Fruit fly (Drosophila melanogaster) whole organism, prepupa: Measurements from ENCODE around the gene CG11498.

Experiments used
- Blimp-1 ChIP-seq: fragments of 200-800 bp; sonication (Bioruptor generic); optimal IDR thresholded peaks from 3 replicates; lab custom pipeline; 2017; ENCODE audit warnings: missing biosample characterization, missing genetic modification characterization, mild to moderate bottlenecking, moderate library complexity, missing genetic modification reagents
- CG10631 ChIP-seq: fragments of 200-800 bp; sonication (Bioruptor generic); optimal IDR thresholded peaks from 2 replicates; lab custom pipeline; 2016; ENCODE audit warnings: missing biosample characterization, missing genetic modification characterization
- CG11294 ChIP-seq: fragments of 200-800 bp; sonication (Bioruptor generic); IDR thresholded peaks from 2 replicates; pipeline ENCODE4 v1.3.6; 2022; ENCODE audit warnings: missing biosample characterization, missing genetic modification characterization
- CG11762 ChIP-seq: fragments of 200-800 bp; sonication (Bioruptor generic); optimal IDR thresholded peaks from 3 replicates; lab custom pipeline; 2016; ENCODE audit warnings: missing biosample characterization, missing genetic modification characterization; ENCODE audit not compliant: insufficient read depth
- CG11902 ChIP-seq: fragments of 200-800 bp; sonication (Bioruptor generic); optimal IDR thresholded peaks from 3 replicates; lab custom pipeline; 2016; ENCODE audit warnings: missing biosample characterization, missing genetic modification characterization
- CG15336 ChIP-seq: fragments of 200-800 bp; sonication (Bioruptor generic); IDR thresholded peaks from 2 replicates; pipeline ENCODE4 v1.3.6; 2022; ENCODE audit warnings: missing biosample characterization, missing genetic modification characterization
- CG1621 ChIP-seq: fragments of 200-800 bp; sonication (Bioruptor generic); optimal IDR thresholded peaks from 3 replicates; lab custom pipeline; 2018; ENCODE audit warnings: missing biosample characterization, mild to moderate bottlenecking, missing genetic modification characterization
- CG3032 ChIP-seq: fragments of 200-800 bp; optimal IDR thresholded peaks from 2 replicates; lab custom pipeline; 2019; ENCODE audit warnings: missing biosample characterization, mild to moderate bottlenecking, missing genetic modification characterization, moderate library complexity
- CG31627 ChIP-seq: fragments of 200-800 bp; sonication (Bioruptor generic); optimal IDR thresholded peaks from 3 replicates; lab custom pipeline; 2016; ENCODE audit warnings: missing biosample characterization, missing genetic modification characterization
- CG32006 ChIP-seq: fragments of 200-800 bp; sonication (Bioruptor generic); optimal IDR thresholded peaks from 3 replicates; lab custom pipeline; 2017; ENCODE audit warnings: missing biosample characterization, mild to moderate bottlenecking, missing genetic modification characterization
- CG34406 ChIP-seq: fragments of 200-800 bp; sonication (Bioruptor generic); optimal IDR thresholded peaks from 3 replicates; lab custom pipeline; 2016; ENCODE audit warnings: missing biosample characterization, missing genetic modification characterization
- CG6163 ChIP-seq: fragments of 200-800 bp; sonication (Bioruptor generic); IDR thresholded peaks from 3 replicates; pipeline ENCODE4 v1.3.6; 2022; ENCODE audit warnings: missing biosample characterization, missing genetic modification characterization
- CG6276 ChIP-seq: fragments of 200-800 bp; sonication (Bioruptor generic); optimal IDR thresholded peaks from 2 replicates; lab custom pipeline; 2017; ENCODE audit warnings: missing biosample characterization, mild to moderate bottlenecking, missing genetic modification characterization
- CG6792 ChIP-seq: fragments of 200-800 bp; sonication (Bioruptor generic); optimal IDR thresholded peaks from 3 replicates; lab custom pipeline; 2016; ENCODE audit warnings: missing biosample characterization, missing genetic modification characterization
- CG6808 ChIP-seq: fragments of 200-800 bp; sonication (Bioruptor generic); optimal IDR thresholded peaks from 3 replicates; lab custom pipeline; 2017; ENCODE audit warnings: missing biosample characterization, missing genetic modification characterization, mild to moderate bottlenecking, moderate library complexity, missing genetic modification reagents
- CG6854 ChIP-seq: fragments of 200-800 bp; sonication (Bioruptor generic); optimal IDR thresholded peaks from 2 replicates; lab custom pipeline; 2017; ENCODE audit warnings: missing biosample characterization, mild to moderate bottlenecking, missing genetic modification characterization
- CG8119 ChIP-seq: fragments of 200-800 bp; sonication (Bioruptor generic); IDR thresholded peaks from 3 replicates; pipeline ENCODE4 v1.3.6; 2022; ENCODE audit warnings: missing biosample characterization, missing genetic modification characterization
- CG8319 ChIP-seq: fragments of 200-800 bp; sonication (Bioruptor generic); optimal IDR thresholded peaks from 3 replicates; lab custom pipeline; 2016; ENCODE audit warnings: missing biosample characterization, missing genetic modification characterization
- CG8632 ChIP-seq: fragments of 200-800 bp; sonication (Bioruptor generic); optimal IDR thresholded peaks from 3 replicates; lab custom pipeline; 2016; ENCODE audit warnings: missing biosample characterization, missing genetic modification characterization
- Eip75B ChIP-seq: fragments of 200-800 bp; sonication (Bioruptor generic); optimal IDR thresholded peaks from 3 replicates; lab custom pipeline; 2016; ENCODE audit warnings: missing biosample characterization, missing genetic modification characterization
- Eip78C ChIP-seq: fragments of 200-800 bp; sonication (Bioruptor generic); peaks from one replicate; lab custom pipeline; 2016; ENCODE audit warnings: missing biosample characterization, missing genetic modification characterization
- Eip93F ChIP-seq: fragments of 200-800 bp; sonication (Bioruptor generic); optimal IDR thresholded peaks from 2 replicates; lab custom pipeline; 2016; ENCODE audit warnings: missing biosample characterization, mild to moderate bottlenecking, missing genetic modification characterization
- Ets21C ChIP-seq: fragments of 200-800 bp; sonication (Bioruptor generic); optimal IDR thresholded peaks from 3 replicates; lab custom pipeline; 2016; ENCODE audit warnings: missing biosample characterization, missing genetic modification characterization
- Ets96B ChIP-seq: fragments of 200-800 bp; optimal IDR thresholded peaks from 2 replicates; lab custom pipeline; 2019; ENCODE audit warnings: missing biosample characterization, mild to moderate bottlenecking, missing genetic modification characterization, moderate library complexity
- Gug ChIP-seq: fragments of 200-800 bp; sonication (Bioruptor generic); IDR thresholded peaks from 2 replicates; pipeline ENCODE4 v1.3.6; 2022; ENCODE audit warnings: missing biosample characterization, missing genetic modification characterization
- Hr4 ChIP-seq: fragments of 200-800 bp; sonication (Bioruptor generic); optimal IDR thresholded peaks from 3 replicates; lab custom pipeline; 2016; ENCODE audit warnings: missing biosample characterization, missing genetic modification characterization
- Lpt ChIP-seq: fragments of 200-800 bp; sonication (Bioruptor generic); optimal IDR thresholded peaks from 3 replicates; lab custom pipeline; 2016; ENCODE audit warnings: missing biosample characterization, missing genetic modification characterization
- Met ChIP-seq: fragments of 200-800 bp; sonication (Bioruptor generic); optimal IDR thresholded peaks from 3 replicates; lab custom pipeline; 2016; ENCODE audit warnings: missing biosample characterization, missing genetic modification characterization
- OdsH ChIP-seq: fragments of 200-800 bp; sonication (Bioruptor generic); optimal IDR thresholded peaks from 3 replicates; lab custom pipeline; 2016; ENCODE audit warnings: missing biosample characterization, missing genetic modification characterization
- Smox ChIP-seq: fragments of 200-800 bp; sonication (Bioruptor generic); optimal IDR thresholded peaks from 3 replicates; lab custom pipeline; 2016; ENCODE audit warnings: missing biosample characterization, missing genetic modification characterization
- Sox102F ChIP-seq: fragments of 200-800 bp; sonication (Bioruptor generic); optimal IDR thresholded peaks from 2 replicates; lab custom pipeline; 2016; ENCODE audit warnings: missing biosample characterization, mild to moderate bottlenecking, missing genetic modification characterization
- Sox14 ChIP-seq: fragments of 200-800 bp; sonication (Bioruptor generic); optimal IDR thresholded peaks from 3 replicates; lab custom pipeline; 2016; ENCODE audit warnings: missing biosample characterization, missing genetic modification characterization
- Sox15 ChIP-seq: fragments of 200-800 bp; sonication (Bioruptor generic); optimal IDR thresholded peaks from 3 replicates; lab custom pipeline; 2016; ENCODE audit warnings: missing biosample characterization, missing genetic modification characterization
- achi ChIP-seq: fragments of 200-800 bp; sonication (Bioruptor generic); optimal IDR thresholded peaks from 3 replicates; lab custom pipeline; 2016; ENCODE audit warnings: missing biosample characterization, missing genetic modification characterization
- acj6 ChIP-seq: fragments of 200-800 bp; sonication (Bioruptor generic); optimal IDR thresholded peaks from 3 replicates; lab custom pipeline; 2016; ENCODE audit warnings: missing biosample characterization, missing genetic modification characterization
- cyc ChIP-seq: fragments of 200-800 bp; sonication (Bioruptor generic); optimal IDR thresholded peaks from 3 replicates; lab custom pipeline; 2016; ENCODE audit warnings: missing biosample characterization, missing genetic modification characterization
- dac ChIP-seq: fragments of 200-800 bp; sonication (Bioruptor generic); optimal IDR thresholded peaks from 2 replicates; lab custom pipeline; 2017; ENCODE audit warnings: missing biosample characterization, mild to moderate bottlenecking, missing genetic modification characterization
- dsx ChIP-seq: fragments of 200-800 bp; optimal IDR thresholded peaks from 3 replicates; lab custom pipeline; 2019; ENCODE audit warnings: missing biosample characterization, mild to moderate bottlenecking, missing genetic modification characterization, moderate library complexity; ENCODE audit not compliant: poor library complexity, severe bottlenecking
- eg ChIP-seq: fragments of 200-800 bp; sonication (Bioruptor generic); IDR thresholded peaks from 3 replicates; pipeline ENCODE4 v1.3.6; 2022; ENCODE audit warnings: missing biosample characterization, missing genetic modification characterization
- fd59A ChIP-seq: fragments of 200-800 bp; sonication (Bioruptor generic); optimal IDR thresholded peaks from 2 replicates; lab custom pipeline; 2017; ENCODE audit warnings: missing biosample characterization, mild to moderate bottlenecking, missing genetic modification characterization, missing genetic modification reagents
- fkh ChIP-seq: fragments of 200-800 bp; sonication (Bioruptor generic); optimal IDR thresholded peaks from 3 replicates; lab custom pipeline; 2017; ENCODE audit warnings: missing biosample characterization, mild to moderate bottlenecking, missing genetic modification characterization, moderate library complexity
- lz ChIP-seq: fragments of 200-800 bp; sonication (Bioruptor generic); optimal IDR thresholded peaks from 3 replicates; lab custom pipeline; 2016; ENCODE audit warnings: missing biosample characterization, missing genetic modification characterization
- pdm3 ChIP-seq: fragments of 200-800 bp; sonication (Bioruptor generic); optimal IDR thresholded peaks from 3 replicates; lab custom pipeline; 2016; ENCODE audit warnings: missing biosample characterization, missing genetic modification characterization
- spab ChIP-seq: fragments of 200-800 bp; sonication (Bioruptor generic); optimal IDR thresholded peaks from 2 replicates; lab custom pipeline; 2017; ENCODE audit warnings: missing biosample characterization, mild to moderate bottlenecking, missing genetic modification characterization, missing genetic modification reagents
- ss ChIP-seq, 2 experiments: fragments of 200-800 bp; sonication (Bioruptor generic); optimal IDR thresholded peaks; 2 replicates in 1 of 2; 3 replicates in 1 of 2; lab custom pipeline; 2017 to 2018; ENCODE audit warnings: mild to moderate bottlenecking in 2 of 2, missing biosample characterization in 2 of 2, missing genetic modification characterization in 2 of 2, moderate library complexity in 1 of 2
- svp ChIP-seq: fragments of 200-800 bp; sonication (Bioruptor generic); peaks from one replicate; lab custom pipeline; 2016; ENCODE audit warnings: missing biosample characterization, missing genetic modification characterization
- topi ChIP-seq: fragments of 200-800 bp; sonication (Bioruptor generic); optimal IDR thresholded peaks from 3 replicates; lab custom pipeline; 2016; ENCODE audit warnings: missing biosample characterization, missing genetic modification characterization
- vri ChIP-seq: fragments of 200-800 bp; sonication (Bioruptor generic); optimal IDR thresholded peaks from 3 replicates; lab custom pipeline; 2016; ENCODE audit warnings: missing biosample characterization, mild to moderate bottlenecking, missing genetic modification characterization

The CG11498 gene

DNA sequence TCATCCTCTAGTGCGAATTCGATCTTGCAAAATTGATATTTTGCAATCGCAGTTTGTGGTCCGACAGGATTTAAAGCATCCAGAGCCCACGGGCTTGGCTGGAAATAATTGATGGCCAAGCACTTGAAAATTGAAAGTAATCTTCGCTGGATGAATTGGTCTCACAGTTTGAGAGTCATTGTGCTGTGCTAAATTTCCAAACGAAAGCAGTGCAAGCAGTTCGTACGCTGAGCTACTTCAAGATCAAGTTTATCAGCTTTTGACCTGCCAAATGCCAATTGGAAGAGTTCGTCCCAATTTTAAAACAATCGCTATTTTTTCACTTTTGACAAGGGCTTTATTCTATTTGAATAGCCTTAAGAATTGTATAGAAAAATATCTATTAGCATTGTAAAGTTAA lies 6.4 kb downstream of the CG11498 start:
- no peak for TF ChIP-seq dac
- peak; percentile 38 for TF ChIP-seq svp

DNA sequence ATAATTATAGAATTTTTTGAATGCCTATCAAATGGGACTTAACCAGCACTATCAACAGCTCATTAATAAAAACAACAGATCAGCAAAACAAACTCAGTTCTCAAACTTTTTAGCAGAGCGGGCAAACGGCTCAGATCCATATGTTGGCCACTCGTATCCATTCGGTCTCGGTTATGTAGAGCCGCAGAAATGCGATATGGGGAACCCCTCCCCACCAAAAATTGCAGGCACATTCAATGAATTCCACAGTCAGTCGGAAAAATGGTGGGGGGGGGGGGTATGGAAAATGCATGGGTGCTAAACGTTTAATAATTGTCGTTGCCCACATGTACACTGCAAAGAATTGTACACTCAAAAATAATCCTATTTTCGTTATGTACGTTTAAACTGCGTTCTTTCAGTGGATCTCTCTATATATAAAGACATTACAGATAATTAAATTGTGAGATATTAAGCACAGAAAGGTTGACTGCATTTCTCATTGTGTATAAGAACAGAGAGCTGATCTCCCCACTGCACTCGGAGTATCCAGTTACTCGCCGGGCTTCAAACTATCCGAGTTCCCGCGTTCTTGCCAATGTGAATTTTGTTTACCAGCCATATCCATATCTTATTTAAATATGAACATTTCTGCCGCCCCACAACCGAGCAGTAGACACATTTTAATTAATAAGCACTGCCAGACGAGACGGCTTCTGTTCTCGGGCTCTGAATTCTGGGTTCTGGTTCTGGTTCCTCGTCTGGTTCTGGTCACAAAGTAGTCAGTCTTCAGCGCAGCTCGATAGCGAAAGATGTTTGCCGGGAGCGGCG lies 8.8 kb downstream of the CG11498 start, which contains the start of gene CG15529:
CG15529 (plus strand) TSS at position 760 of the 810 bp plus-strand sequence.
- TF ChIP-seq fd59A (GFP tag; lab: Kevin White, UChicago), result peak; percentile 65
- TF ChIP-seq spab (GFP tag; lab: Kevin White, UChicago), result peak; percentile 68
- TF ChIP-seq svp, result no peak
- TF ChIP-seq eg (GFP tag; lab: Robert Waterston, UW), result peak; percentile 86
- TF ChIP-seq CG1621, result peak; percentile 51
- peak; percentile 31 for TF ChIP-seq Lpt (GFP tag; lab: Kevin White, UChicago)
- no peak for TF ChIP-seq Blimp-1 (GFP tag; lab: Kevin White, UChicago)
- TF ChIP-seq CG32006 (GFP tag; lab: Kevin White, UChicago), result peak; percentile 61
- TF ChIP-seq dsx (GFP tag; lab: Kevin White, UChicago), result peak; percentile 51
- peak; percentile 33 for TF ChIP-seq cyc
- TF ChIP-seq Eip78C (GFP tag; lab: Kevin White, UChicago), result peak; percentile 83
- peak; percentile 38 for TF ChIP-seq CG11762 (GFP tag; lab: Kevin White, UChicago)
- TF ChIP-seq Sox102F, result peak; percentile 20
- TF ChIP-seq CG15336 (GFP tag; lab: Robert Waterston, UW), result peak; percentile 79
- TF ChIP-seq Sox14, result peak; percentile 52
- TF ChIP-seq Sox15, result peak; percentile 43
- peak; percentile 56 for TF ChIP-seq CG34406
- no peak for TF ChIP-seq fkh (GFP tag; lab: Kevin White, UChicago)
- TF ChIP-seq Met, result no peak
- peak; percentile 7 for TF ChIP-seq dac
- peak; percentile 74 for TF ChIP-seq CG6808 (GFP tag; lab: Kevin White, UChicago)
- TF ChIP-seq CG6163 (GFP tag; lab: Robert Waterston, UW), result peak; percentile 87
- peak; percentile 72 for TF ChIP-seq CG11294 (GFP tag; lab: Robert Waterston, UW)
- TF ChIP-seq OdsH, result peak; percentile 56
- TF ChIP-seq CG6276 (GFP tag; lab: Kevin White, UChicago), result peak; percentile 38
- peak; percentile 25 for TF ChIP-seq Smox (GFP tag; lab: Kevin White, UChicago)
- TF ChIP-seq CG8319 (GFP tag; lab: Kevin White, UChicago), result peak; percentile 29
- TF ChIP-seq CG6854 (GFP tag; lab: Kevin White, UChicago), result no peak
- no peak for TF ChIP-seq vri (GFP tag; lab: Kevin White, UChicago)
- TF ChIP-seq CG10631, result peak; percentile 58
- TF ChIP-seq CG8632 (GFP tag; lab: Kevin White, UChicago), result peak; percentile 51
- peak; percentile 60 for TF ChIP-seq pdm3 (GFP tag; lab: Kevin White, UChicago)
- peak; percentile 26 for TF ChIP-seq CG31627
- peak in 1 of 2 experiments; percentile 73 for TF ChIP-seq ss (GFP tag; optimal IDR thresholded peaks at IDR 0.05; lab: Kevin White, UChicago)
- peak; percentile 26 for TF ChIP-seq lz
- peak; percentile 5 for TF ChIP-seq Ets21C (GFP tag; lab: Kevin White, UChicago)
- TF ChIP-seq Eip75B, result peak; percentile 41
- peak; percentile 77 for TF ChIP-seq CG3032 (tag; lab: Kevin White, UChicago)
- peak; percentile 38 for TF ChIP-seq Hr4 (GFP tag; lab: Kevin White, UChicago)
- peak; percentile 66 for TF ChIP-seq Ets96B (tag; lab: Kevin White, UChicago)
- peak; percentile 57 for TF ChIP-seq achi (GFP tag; lab: Kevin White, UChicago)
- peak; percentile 25 for TF ChIP-seq CG11902 (GFP tag; lab: Kevin White, UChicago)
- peak; percentile 35 for TF ChIP-seq CG6792
- TF ChIP-seq Eip93F, result no peak
- TF ChIP-seq acj6 (GFP tag; lab: Kevin White, UChicago), result peak; percentile 68
- peak; percentile 76 for TF ChIP-seq CG8119 (GFP tag; lab: Robert Waterston, UW)
- no peak for TF ChIP-seq topi (GFP tag; lab: Kevin White, UChicago)
- TF ChIP-seq Gug (GFP tag; lab: Robert Waterston, UW), result peak; percentile 73
